Fruit fly (Drosophila melanogaster) whole organism: ENCODE data around the gene EMC6.

Experiments
- CG8478 ChIP-seq: fragments of >200 bp; optimal IDR thresholded peaks from 2 replicates; lab custom pipeline; 2018; ENCODE audit warnings: inconsistent platforms
- EcR ChIP-seq, 2 experiments: fragments of >200 bp; optimal IDR thresholded peaks; 2 replicates each; lab custom pipeline; 2017; ENCODE audit warnings: missing biosample characterization in 2 of 2, missing genetic modification characterization in 2 of 2, missing genetic modification reagents in 2 of 2
- pan ChIP-seq: fragments of >200 bp; optimal IDR thresholded peaks from 2 replicates; lab custom pipeline; 2017
- psq ChIP-seq: fragments of >200 bp; optimal IDR thresholded peaks from 2 replicates; lab custom pipeline; 2017
- usp ChIP-seq: fragments of >200 bp; optimal IDR thresholded peaks from 2 replicates; lab custom pipeline; 2017; ENCODE audit warnings: missing biosample characterization, missing genetic modification characterization, mixed read lengths

dm6 chr3R:25044816-25045551, 20.2 kb upstream of the EMC6 start, which contains the start of gene 5PtaseI:
- TF ChIP-seq psq: no peak
- TF ChIP-seq CG8478 (lab: Kevin White, UChicago): no peak
- TF ChIP-seq EcR (GFP tag; optimal IDR thresholded peaks at IDR 0.05; lab: Kevin White, UChicago): no peak
- no peak for TF ChIP-seq usp (GFP tag; lab: Kevin White, UChicago)
- TF ChIP-seq pan: no peak
